Worm (Caenorhabditis elegans) whole organism, early embryonic: ENCODE measurements around the gene npr-10.

Source experiments
- F13C5.2 ChIP-seq: sonication (generic microtip); optimal IDR thresholded peaks from 2 replicates; lab custom pipeline; 2017; ENCODE audit warnings: mild to moderate bottlenecking, missing genetic modification characterization, inconsistent platforms, missing compliant biosample characterization
- flt-1 ChIP-seq: fragments of 200-800 bp; sonication (Bioruptor generic); IDR thresholded peaks from 2 replicates; pipeline ENCODE4 v1.3.6; 2022; ENCODE audit warnings: missing genetic modification characterization, missing compliant biosample characterization
- pes-1 ChIP-seq: fragments of 200-800 bp; sonication (Bioruptor generic); IDR thresholded peaks from 2 replicates; pipeline ENCODE4 v1.3.6; 2022; ENCODE audit warnings: missing genetic modification reagents, missing genetic modification characterization, missing compliant biosample characterization
- sea-1 ChIP-seq: fragments of 200-800 bp; sonication (Bioruptor generic); conservative IDR thresholded peaks from 2 replicates; pipeline ENCODE4 v1.3.6; 2022; ENCODE audit warnings: missing genetic modification characterization, missing compliant biosample characterization
- tbx-37 ChIP-seq: fragments of 200-800 bp; sonication (Bioruptor generic); conservative IDR thresholded peaks from 2 replicates; pipeline ENCODE4 v1.3.6; 2022; ENCODE audit warnings: missing genetic modification reagents, missing genetic modification characterization, missing compliant biosample characterization

ce11 chrX:13016290-13016689 lies 16.2 kb downstream of the npr-10 start:
- TF ChIP-seq sea-1 (GFP tag; lab: Robert Waterston, UW) = no peak
- no peak for TF ChIP-seq tbx-37
- no peak for TF ChIP-seq flt-1
- no peak for TF ChIP-seq F13C5.2 (tag; lab: Kevin White, UChicago)
- no peak for TF ChIP-seq pes-1 (GFP tag; lab: Robert Waterston, UW)
